Worm (Caenorhabditis elegans): Measurements from ENCODE around the gene sre-31.

- no peak for TF ChIP-seq tbx-11 (GFP tag; IDR thresholded peaks at IDR 0.05)
- TF ChIP-seq scrt-1 (GFP tag; IDR thresholded peaks at IDR 0.05): no peak
- no peak for TF ChIP-seq ama-1 (optimal IDR thresholded peaks at IDR 0.05)
- TF ChIP-seq aly-1 (tag; optimal IDR thresholded peaks at IDR 0.05): no peak
- no peak for TF ChIP-seq hmg-4 (GFP tag; optimal IDR thresholded peaks at IDR 0.05)
- no peak for TF ChIP-seq ceh-36 (tag; optimal IDR thresholded peaks at IDR 0.05)
- no peak for TF ChIP-seq B0310.2 (tag; optimal IDR thresholded peaks at IDR 0.05)
These were observed 3.8 kb upstream of the sre-31 start, which contains the start of gene Y57A10C.1 for ce11 chrII:12412417-12412816.

Measured in whole organism, early embryonic.